Fruit fly (Drosophila melanogaster) whole organism, prepupa: ENCODE measurements around the gene CG8560.

Source experiments
- CG11294 ChIP-seq: fragments of 200-800 bp; sonication (Bioruptor generic); IDR thresholded peaks from 2 replicates; pipeline ENCODE4 v1.3.6; 2022; ENCODE audit warnings: missing biosample characterization, missing genetic modification characterization
- CG4318 ChIP-seq: fragments of 200-800 bp; sonication (Bioruptor generic); optimal IDR thresholded peaks from 3 replicates; lab custom pipeline; 2017; ENCODE audit warnings: missing biosample characterization, mild to moderate bottlenecking, missing genetic modification characterization
- CG6792 ChIP-seq: fragments of 200-800 bp; sonication (Bioruptor generic); optimal IDR thresholded peaks from 3 replicates; lab custom pipeline; 2016; ENCODE audit warnings: missing biosample characterization, missing genetic modification characterization
- Ets21C ChIP-seq: fragments of 200-800 bp; sonication (Bioruptor generic); optimal IDR thresholded peaks from 3 replicates; lab custom pipeline; 2016; ENCODE audit warnings: missing biosample characterization, missing genetic modification characterization
- OdsH ChIP-seq: fragments of 200-800 bp; sonication (Bioruptor generic); optimal IDR thresholded peaks from 3 replicates; lab custom pipeline; 2016; ENCODE audit warnings: missing biosample characterization, missing genetic modification characterization
- cyc ChIP-seq: fragments of 200-800 bp; sonication (Bioruptor generic); optimal IDR thresholded peaks from 3 replicates; lab custom pipeline; 2016; ENCODE audit warnings: missing biosample characterization, missing genetic modification characterization
- dac ChIP-seq: fragments of 200-800 bp; sonication (Bioruptor generic); optimal IDR thresholded peaks from 2 replicates; lab custom pipeline; 2017; ENCODE audit warnings: missing biosample characterization, mild to moderate bottlenecking, missing genetic modification characterization
- net ChIP-seq: fragments of 200-800 bp; sonication (Bioruptor generic); optimal IDR thresholded peaks from 3 replicates; lab custom pipeline; 2016; ENCODE audit warnings: missing biosample characterization, missing genetic modification characterization
- spab ChIP-seq: fragments of 200-800 bp; sonication (Bioruptor generic); optimal IDR thresholded peaks from 2 replicates; lab custom pipeline; 2017; ENCODE audit warnings: missing biosample characterization, mild to moderate bottlenecking, missing genetic modification characterization, missing genetic modification reagents

DNA sequence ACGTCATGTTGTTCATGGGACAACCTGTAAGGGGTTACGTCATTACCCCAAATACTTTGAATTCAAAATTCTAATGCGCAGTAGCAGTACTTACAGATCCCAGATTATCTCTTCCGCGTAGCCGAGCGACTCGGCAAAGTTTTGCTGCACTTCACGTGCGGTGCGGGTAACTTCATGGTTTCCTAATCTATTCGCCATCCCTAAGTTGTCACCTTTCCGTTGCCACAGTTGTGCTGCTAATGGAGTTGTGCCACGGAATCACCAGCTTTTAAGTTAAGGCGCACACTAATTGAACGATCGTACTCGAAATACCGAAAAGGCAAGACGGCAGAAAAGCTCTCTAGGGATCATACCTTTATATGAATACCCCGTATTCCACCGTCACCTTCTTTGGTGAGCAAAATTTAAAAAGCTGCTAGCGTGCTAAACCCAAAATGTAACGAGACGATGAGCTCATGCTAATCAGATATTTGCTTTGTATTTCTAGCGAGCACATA lies 44.1 kb downstream of the CG8560 start, which contains the start of gene pst:
- TF ChIP-seq net (GFP tag; lab: Kevin White, UChicago) (no peak), CG4318 (no peak), dac (GFP tag; lab: Kevin White, UChicago) (no peak), CG6792 (GFP tag; lab: Kevin White, UChicago) (no peak), CG11294 (GFP tag; lab: Robert Waterston, UW) (no peak), spab (GFP tag; lab: Kevin White, UChicago) (no peak), cyc (GFP tag; lab: Kevin White, UChicago) (peak; percentile 0), OdsH (GFP tag; lab: Kevin White, UChicago) (no peak), Ets21C (GFP tag; lab: Kevin White, UChicago) (no peak)
